Worm (Caenorhabditis elegans) whole organism, late embryonic: ENCODE results near the gene F42G2.5.

Experiments used
- C08G9.2 ChIP-seq: sonication (generic microtip); optimal IDR thresholded peaks from 2 replicates; lab custom pipeline; 2016; ENCODE audit warnings: mild to moderate bottlenecking, missing genetic modification characterization, moderate library complexity, missing compliant biosample characterization
- C38D4.7 ChIP-seq: fragments of 200-800 bp; sonication (Bioruptor generic); optimal IDR thresholded peaks from 2 replicates; lab custom pipeline; 2018; ENCODE audit warnings: mild to moderate bottlenecking, missing genetic modification characterization, moderate library complexity, missing compliant biosample characterization
- F13H6.1 ChIP-seq: sonication (generic microtip); optimal IDR thresholded peaks from 2 replicates; lab custom pipeline; 2016; ENCODE audit warnings: missing genetic modification characterization, missing compliant biosample characterization
- K02D7.2 ChIP-seq: sonication (generic microtip); optimal IDR thresholded peaks from 2 replicates; lab custom pipeline; 2017; ENCODE audit warnings: mild to moderate bottlenecking, missing genetic modification characterization, missing compliant biosample characterization
- K09A11.1 ChIP-seq: sonication (generic microtip); optimal IDR thresholded peaks from 2 replicates; lab custom pipeline; 2017; ENCODE audit warnings: antibody characterized with exemption, mild to moderate bottlenecking, missing genetic modification characterization, missing compliant biosample characterization; ENCODE audit not compliant: insufficient read depth
- ahr-1 ChIP-seq: sonication (generic microtip); optimal IDR thresholded peaks from 2 replicates; lab custom pipeline; 2016; ENCODE audit warnings: missing genetic modification characterization, missing compliant biosample characterization
- ama-1 ChIP-seq: fragments of 150-350 bp; optimal IDR thresholded peaks from 2 replicates; lab custom pipeline; 2014
- ceh-14 ChIP-seq: sonication (generic microtip); optimal IDR thresholded peaks from 2 replicates; lab custom pipeline; 2016; ENCODE audit warnings: missing genotype, missing genetic modification characterization, missing compliant biosample characterization
- ceh-18 ChIP-seq: sonication (generic microtip); optimal IDR thresholded peaks from 2 replicates; lab custom pipeline; 2016; ENCODE audit warnings: missing genetic modification characterization, missing compliant biosample characterization
- ceh-19 ChIP-seq: fragments of 200-800 bp; sonication (Bioruptor generic); optimal IDR thresholded peaks from 2 replicates; lab custom pipeline; 2018; ENCODE audit warnings: mild to moderate bottlenecking, missing genetic modification characterization, missing compliant biosample characterization
- ceh-22 ChIP-seq: sonication (generic microtip); optimal IDR thresholded peaks from 2 replicates; lab custom pipeline; 2017; ENCODE audit warnings: missing biosample characterization, missing genetic modification characterization
- ceh-24 ChIP-seq: sonication (generic microtip); optimal IDR thresholded peaks from 2 replicates; lab custom pipeline; 2016; ENCODE audit warnings: mild to moderate bottlenecking, missing genetic modification characterization, missing compliant biosample characterization
- ceh-30 ChIP-seq: fragments of 150-350 bp; optimal IDR thresholded peaks from 2 replicates; lab custom pipeline; 2014; ENCODE audit warnings: missing biosample characterization, missing genetic modification characterization
- ceh-31 ChIP-seq: sonication (generic microtip); optimal IDR thresholded peaks from 2 replicates; lab custom pipeline; 2016; ENCODE audit warnings: missing genetic modification characterization, missing compliant biosample characterization
- ceh-34 ChIP-seq: sonication (generic microtip); optimal IDR thresholded peaks from 2 replicates; lab custom pipeline; 2016; ENCODE audit warnings: mild to moderate bottlenecking, missing genetic modification characterization, missing compliant biosample characterization
- ceh-45 ChIP-seq: fragments of 200-800 bp; sonication (Bioruptor generic); IDR thresholded peaks from 2 replicates; pipeline ENCODE4 v1.3.6; 2022; ENCODE audit warnings: missing genetic modification reagents, missing genetic modification characterization, missing compliant biosample characterization
- ceh-48 ChIP-seq: sonication (generic microtip); optimal IDR thresholded peaks from 2 replicates; lab custom pipeline; 2016; ENCODE audit warnings: missing genetic modification characterization, inconsistent platforms, missing compliant biosample characterization
- dve-1 ChIP-seq: sonication (generic microtip); optimal IDR thresholded peaks from 2 replicates; lab custom pipeline; 2017; ENCODE audit warnings: antibody characterized with exemption, mild to moderate bottlenecking, missing genetic modification characterization, missing compliant biosample characterization
- elt-2 ChIP-seq: sonication (generic microtip); optimal IDR thresholded peaks from 2 replicates; lab custom pipeline; 2016; ENCODE audit warnings: missing genetic modification reagents, missing genetic modification characterization, missing compliant biosample characterization
- fax-1 ChIP-seq: sonication (generic microtip); optimal IDR thresholded peaks from 2 replicates; lab custom pipeline; 2016; ENCODE audit warnings: missing genotype, missing genetic modification characterization, missing compliant biosample characterization
- fkh-10 ChIP-seq: fragments of 150-350 bp; optimal IDR thresholded peaks from 2 replicates; lab custom pipeline; 2014; ENCODE audit warnings: missing biosample characterization, missing genetic modification reagents, missing genetic modification characterization
- fkh-6 ChIP-seq: sonication (generic microtip); optimal IDR thresholded peaks from 2 replicates; lab custom pipeline; 2016; ENCODE audit warnings: missing genetic modification characterization, missing compliant biosample characterization
- gmeb-2 ChIP-seq: sonication (generic microtip); optimal IDR thresholded peaks from 2 replicates; lab custom pipeline; 2016; ENCODE audit warnings: missing genetic modification characterization, inconsistent platforms, missing compliant biosample characterization
- hlh-13 ChIP-seq: fragments of 200-800 bp; sonication (Bioruptor generic); optimal IDR thresholded peaks from 2 replicates; lab custom pipeline; 2018; ENCODE audit warnings: mild to moderate bottlenecking, missing genetic modification characterization, missing compliant biosample characterization
- hlh-30 ChIP-seq: sonication (generic microtip); optimal IDR thresholded peaks from 2 replicates; lab custom pipeline; 2017; ENCODE audit warnings: antibody characterized with exemption, missing genetic modification characterization, missing compliant biosample characterization; ENCODE audit not compliant: insufficient read depth
- lim-6 ChIP-seq: sonication (generic microtip); optimal IDR thresholded peaks from 2 replicates; lab custom pipeline; 2016; ENCODE audit warnings: missing genetic modification characterization, missing compliant biosample characterization
- lin-11 ChIP-seq: fragments of 200-800 bp; sonication (Bioruptor generic); optimal IDR thresholded peaks from 2 replicates; lab custom pipeline; 2018; ENCODE audit warnings: mild to moderate bottlenecking, missing genetic modification characterization, missing compliant biosample characterization
- nhr-11 ChIP-seq: fragments of 150-350 bp; optimal IDR thresholded peaks from 2 replicates; lab custom pipeline; 2014; ENCODE audit warnings: missing biosample characterization, missing genetic modification characterization
- nhr-232 ChIP-seq: sonication (generic microtip); optimal IDR thresholded peaks from 2 replicates; lab custom pipeline; 2016; ENCODE audit warnings: missing genetic modification characterization, missing compliant biosample characterization
- pat-9 ChIP-seq: fragments of 200-800 bp; sonication (Bioruptor generic); optimal IDR thresholded peaks from 2 replicates; lab custom pipeline; 2018; ENCODE audit warnings: mild to moderate bottlenecking, missing genetic modification characterization, moderate library complexity, missing compliant biosample characterization
- pax-1 ChIP-seq: fragments of 150-350 bp; optimal IDR thresholded peaks from 2 replicates; lab custom pipeline; 2014; ENCODE audit warnings: missing biosample characterization, missing genetic modification characterization
- ref-2 ChIP-seq: sonication (generic microtip); optimal IDR thresholded peaks from 2 replicates; lab custom pipeline; 2016; ENCODE audit warnings: missing genetic modification characterization, missing compliant biosample characterization
- rnt-1 ChIP-seq: sonication (generic microtip); optimal IDR thresholded peaks from 2 replicates; lab custom pipeline; 2016; ENCODE audit warnings: missing genetic modification characterization, missing compliant biosample characterization
- sdc-2 ChIP-seq: sonication (generic microtip); optimal IDR thresholded peaks from 2 replicates; lab custom pipeline; 2016; ENCODE audit warnings: missing genotype, missing genetic modification characterization, missing compliant biosample characterization
- sox-2 ChIP-seq: fragments of 200-800 bp; sonication (Bioruptor generic); IDR thresholded peaks from 2 replicates; pipeline ENCODE4 v1.3.6; 2022; ENCODE audit warnings: missing genetic modification reagents, missing genetic modification characterization, missing compliant biosample characterization
- sox-4 ChIP-seq: sonication (generic microtip); optimal IDR thresholded peaks from 2 replicates; lab custom pipeline; 2017; ENCODE audit warnings: mild to moderate bottlenecking, missing genetic modification characterization, inconsistent platforms, missing compliant biosample characterization
- syd-9 ChIP-seq: sonication (generic microtip); optimal IDR thresholded peaks from 2 replicates; lab custom pipeline; 2016; ENCODE audit warnings: mild to moderate bottlenecking, missing genetic modification characterization, moderate library complexity, missing compliant biosample characterization
- tbx-2 ChIP-seq: sonication (generic microtip); optimal IDR thresholded peaks from 2 replicates; lab custom pipeline; 2016; ENCODE audit warnings: missing genetic modification characterization, missing compliant biosample characterization
- ttx-3 ChIP-seq: sonication (generic microtip); optimal IDR thresholded peaks from 2 replicates; lab custom pipeline; 2016; ENCODE audit warnings: missing genetic modification reagents, missing genetic modification characterization, missing compliant biosample characterization
- unc-55 ChIP-seq: sonication (generic microtip); optimal IDR thresholded peaks from 2 replicates; lab custom pipeline; 2017; ENCODE audit warnings: missing biosample characterization, missing genetic modification reagents, missing genetic modification characterization
- zip-5 ChIP-seq: sonication (generic microtip); optimal IDR thresholded peaks from 2 replicates; lab custom pipeline; 2016; ENCODE audit warnings: missing genetic modification characterization, missing compliant biosample characterization
- ztf-16 ChIP-seq: sonication (generic microtip); optimal IDR thresholded peaks from 2 replicates; lab custom pipeline; 2017; ENCODE audit warnings: missing genetic modification characterization, missing compliant biosample characterization

The F42G2.5 gene

ce11 chrII:2438944-2439343 lies 21.2 kb upstream of the F42G2.5 start:
- TF ChIP-seq sox-4 (tag; lab: Kevin White, UChicago) = no peak
- no peak for TF ChIP-seq fkh-6 (tag; lab: Kevin White, UChicago)
- no peak for TF ChIP-seq fkh-10 (GFP tag; lab: Kevin White, UChicago)
- TF ChIP-seq ref-2 (tag; lab: Kevin White, UChicago) = no peak
- TF ChIP-seq sox-2 (GFP tag; lab: Robert Waterston, UW) = no peak
- TF ChIP-seq hlh-13 = no peak
- no peak for TF ChIP-seq K09A11.1 (tag; lab: Kevin White, UChicago)
- TF ChIP-seq ceh-31 (tag; lab: Kevin White, UChicago) = no peak

DNA sequence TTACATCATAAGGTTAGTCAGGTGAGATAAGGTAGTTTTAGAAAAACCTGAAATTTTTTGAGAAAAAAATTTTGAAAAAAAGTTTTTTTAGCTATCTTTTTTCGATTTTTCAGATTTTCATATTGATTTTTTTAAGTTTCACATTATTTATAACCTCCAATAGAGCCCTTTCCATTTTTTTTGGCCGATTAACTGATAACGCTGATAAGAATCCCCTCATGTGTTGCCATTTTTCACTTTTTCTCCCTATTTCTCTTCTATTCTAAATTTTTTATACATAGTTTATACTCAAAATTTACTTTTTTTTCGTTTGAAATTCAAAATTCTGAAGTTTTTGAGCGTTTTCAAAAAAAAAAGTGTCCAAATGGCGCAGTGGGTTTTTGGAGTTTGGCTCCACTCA lies 20.4 kb upstream of the F42G2.5 start:
- peak; percentile 11 for TF ChIP-seq elt-2 (tag; lab: Kevin White, UChicago)
- no peak for TF ChIP-seq fax-1 (tag; lab: Kevin White, UChicago)

- TF ChIP-seq C38D4.7 (GFP tag; lab: Kevin White, UChicago) (no peak), hlh-30 (tag; lab: Kevin White, UChicago) (no peak), rnt-1 (tag; lab: Kevin White, UChicago) (peak; percentile 95), zip-5 (tag; lab: Kevin White, UChicago) (no peak), ceh-30 (tag; lab: Kevin White, UChicago) (no peak)
These were observed 19.0 kb upstream of the F42G2.5 start for ce11 chrII:2436757-2437156.

- TF ChIP-seq pat-9 (no peak), ceh-18 (tag; lab: Kevin White, UChicago) (no peak), ref-2 (tag; lab: Kevin White, UChicago) (no peak), ceh-34 (tag; lab: Kevin White, UChicago) (no peak), dve-1 (tag; lab: Kevin White, UChicago) (no peak), nhr-11 (tag; lab: Kevin White, UChicago) (no peak), syd-9 (no peak)
These were observed 17.8 kb upstream of the F42G2.5 start for ce11 chrII:2435566-2435965.

ce11 chrII:2431972-2432371 lies 14.2 kb upstream of the F42G2.5 start, which contains the start of gene ceh-86:
TSS of gene ceh-86 (minus strand) at chrII:2432072.
- peak; percentile 55 for TF ChIP-seq ceh-48
- no peak for TF ChIP-seq ahr-1
- TF ChIP-seq lim-6 (tag; lab: Kevin White, UChicago) = no peak
- no peak for TF ChIP-seq gmeb-2 (tag; lab: Kevin White, UChicago)

ce11 chrII:2422427-2422826 lies 4.6 kb upstream of the F42G2.5 start:
- TF ChIP-seq ceh-18 (tag; lab: Kevin White, UChicago) = no peak
- no peak for TF ChIP-seq ceh-48
- TF ChIP-seq ama-1 (lab: Kevin White, UChicago) = no peak
- no peak for TF ChIP-seq fkh-10 (GFP tag; lab: Kevin White, UChicago)
- no peak for TF ChIP-seq ceh-30 (tag; lab: Kevin White, UChicago)
- TF ChIP-seq fkh-6 (tag; lab: Kevin White, UChicago) = no peak
- TF ChIP-seq nhr-232 (tag; lab: Kevin White, UChicago) = no peak
- no peak for TF ChIP-seq sdc-2 (tag; lab: Kevin White, UChicago)
- no peak for TF ChIP-seq tbx-2
- no peak for TF ChIP-seq lin-11 (tag; lab: Kevin White, UChicago)
- TF ChIP-seq lim-6 (tag; lab: Kevin White, UChicago) = no peak

DNA sequence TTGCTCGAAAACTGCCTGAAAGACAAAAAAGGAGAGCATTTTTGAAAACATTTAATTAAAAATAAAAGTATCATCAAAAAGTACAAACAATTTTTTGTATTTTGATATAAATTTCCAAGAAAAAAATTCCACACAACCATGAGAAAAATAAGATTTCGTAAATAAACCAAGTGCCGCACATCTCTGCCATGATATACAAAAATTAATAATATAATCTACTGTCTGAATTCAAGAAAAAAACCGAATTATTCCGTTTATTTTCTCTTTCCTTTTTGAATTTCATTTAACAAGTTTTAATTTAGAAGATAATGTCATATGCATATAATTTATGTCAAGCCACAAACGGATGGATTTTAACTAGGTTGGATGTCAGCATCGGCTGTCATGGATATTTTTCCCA lies 4.1 kb upstream of the F42G2.5 start, which contains the start of gene F42G2.2:
F42G2.2 (plus strand) TSS at position 301 of the 400 bp plus-strand sequence.
- no peak for TF ChIP-seq K02D7.2 (tag; lab: Kevin White, UChicago)
- TF ChIP-seq C38D4.7 (GFP tag; lab: Kevin White, UChicago) = no peak
- no peak for TF ChIP-seq F13H6.1 (tag; lab: Kevin White, UChicago)
- TF ChIP-seq pax-1 (tag; lab: Kevin White, UChicago) = no peak
- TF ChIP-seq unc-55 (GFP tag; lab: Kevin White, UChicago) = no peak
- TF ChIP-seq ceh-45 (GFP tag; lab: Robert Waterston, UW) = no peak
- no peak for TF ChIP-seq ztf-16 (tag; lab: Kevin White, UChicago)
- TF ChIP-seq ceh-22 (tag; lab: Kevin White, UChicago) = no peak
- TF ChIP-seq lim-6 (tag; lab: Kevin White, UChicago) = no peak
- no peak for TF ChIP-seq hlh-30 (tag; lab: Kevin White, UChicago)
- no peak for TF ChIP-seq ceh-19
- TF ChIP-seq ceh-24 = no peak
- TF ChIP-seq ceh-18 (tag; lab: Kevin White, UChicago) = no peak
- no peak for TF ChIP-seq ceh-14 (tag; lab: Kevin White, UChicago)
- no peak for TF ChIP-seq pat-9
- TF ChIP-seq C08G9.2 (tag; lab: Kevin White, UChicago) = no peak
- no peak for TF ChIP-seq ttx-3 (tag; lab: Kevin White, UChicago)
